Fruit fly (Drosophila melanogaster) whole organism, embryonic: ENCODE measurements around the gene Mvl.

Experiments
- Antp ChIP-seq: fragments of 200-800 bp; sonication (Bioruptor generic); optimal IDR thresholded peaks from 3 replicates; lab custom pipeline; 2016; ENCODE audit warnings: missing biosample characterization, missing genetic modification characterization
- CG10147 ChIP-seq: fragments of 200-800 bp; sonication (Bioruptor generic); optimal IDR thresholded peaks from 2 replicates; lab custom pipeline; 2019; ENCODE audit warnings: missing biosample characterization, mild to moderate bottlenecking, missing genetic modification characterization, moderate library complexity
- CG10565 ChIP-seq: fragments of 200-800 bp; sonication (Bioruptor generic); optimal IDR thresholded peaks from 3 replicates; lab custom pipeline; 2016; ENCODE audit warnings: missing biosample characterization, mild to moderate bottlenecking, missing genetic modification characterization
- CG10654 ChIP-seq: fragments of 200-800 bp; sonication (Bioruptor generic); optimal IDR thresholded peaks from 2 replicates; lab custom pipeline; 2016; ENCODE audit warnings: missing biosample characterization, missing genetic modification characterization
- CG11093 ChIP-seq: fragments of 200-800 bp; sonication (Bioruptor generic); IDR thresholded peaks from 3 replicates; pipeline ENCODE4 v1.3.6; 2022; ENCODE audit warnings: missing biosample characterization, missing genetic modification characterization
- CG13287 ChIP-seq: fragments of 200-800 bp; sonication (Bioruptor generic); IDR thresholded peaks from 2 replicates; pipeline ENCODE4 v1.3.6; 2022; ENCODE audit warnings: missing biosample characterization, missing genetic modification characterization; ENCODE audit not compliant: partially characterized antibody
- CG13424 ChIP-seq: fragments of 200-800 bp; sonication (Bioruptor generic); optimal IDR thresholded peaks from 2 replicates; lab custom pipeline; 2019; ENCODE audit warnings: missing biosample characterization, mild to moderate bottlenecking, missing genetic modification characterization, moderate library complexity
- CG14050 ChIP-seq: fragments of 200-800 bp; sonication (Bioruptor generic); IDR thresholded peaks from 3 replicates; pipeline ENCODE4 v1.3.6; 2022; ENCODE audit warnings: missing biosample characterization, missing genetic modification characterization
- CG14667 ChIP-seq: fragments of 200-800 bp; sonication (Bioruptor generic); IDR thresholded peaks from 2 replicates; pipeline ENCODE4 v1.3.6; 2022; ENCODE audit warnings: missing biosample characterization, missing genetic modification characterization
- CG14860 ChIP-seq: fragments of 200-800 bp; sonication (Bioruptor generic); IDR thresholded peaks from 3 replicates; pipeline ENCODE4 v1.3.6; 2022; ENCODE audit warnings: missing biosample characterization, missing genetic modification characterization; ENCODE audit not compliant: partially characterized antibody
- CG17361 ChIP-seq: fragments of 200-800 bp; sonication (Bioruptor generic); IDR thresholded peaks from 3 replicates; pipeline ENCODE4 v1.3.6; 2022; ENCODE audit warnings: missing biosample characterization, missing genetic modification characterization
- CG18476 ChIP-seq: fragments of 200-800 bp; sonication (Bioruptor generic); optimal IDR thresholded peaks from 2 replicates; lab custom pipeline; 2016; ENCODE audit warnings: missing biosample characterization, mild to moderate bottlenecking, missing genetic modification characterization
- CG18599 ChIP-seq: fragments of 200-800 bp; sonication (Bioruptor generic); optimal IDR thresholded peaks from 3 replicates; lab custom pipeline; 2017; ENCODE audit warnings: missing biosample characterization, missing genetic modification characterization, mild to moderate bottlenecking, moderate library complexity, missing genetic modification reagents
- CG31224 ChIP-seq: fragments of 200-800 bp; sonication (Bioruptor generic); IDR thresholded peaks from 2 replicates; pipeline ENCODE4 v1.3.6; 2022; ENCODE audit warnings: missing biosample characterization, missing genetic modification characterization
- CG31365 ChIP-seq: fragments of 200-800 bp; sonication (Bioruptor generic); optimal IDR thresholded peaks from 2 replicates; lab custom pipeline; 2018; ENCODE audit warnings: missing biosample characterization, mild to moderate bottlenecking, missing genetic modification characterization
- CG33557 ChIP-seq: fragments of 200-800 bp; sonication (Bioruptor generic); optimal IDR thresholded peaks from 2 replicates; lab custom pipeline; 2019; ENCODE audit warnings: missing biosample characterization, mild to moderate bottlenecking, missing genetic modification characterization, moderate library complexity
- CG3995 ChIP-seq: fragments of 200-800 bp; sonication (Bioruptor generic); optimal IDR thresholded peaks from 3 replicates; lab custom pipeline; 2016; ENCODE audit warnings: missing biosample characterization, missing genetic modification characterization
- CG4820 ChIP-seq: fragments of 200-800 bp; sonication (Bioruptor generic); optimal IDR thresholded peaks from 3 replicates; lab custom pipeline; 2016; ENCODE audit warnings: missing biosample characterization, missing genetic modification characterization
- CG5953 ChIP-seq: fragments of 200-800 bp; sonication (Bioruptor generic); IDR thresholded peaks from 2 replicates; pipeline ENCODE4 v1.3.6; 2022; ENCODE audit warnings: missing biosample characterization, missing genetic modification characterization
- CG6765 ChIP-seq: fragments of 200-800 bp; sonication (Bioruptor generic); optimal IDR thresholded peaks from 3 replicates; lab custom pipeline; 2017; ENCODE audit warnings: missing biosample characterization, mild to moderate bottlenecking, missing genetic modification characterization
- CG6791 ChIP-seq: fragments of 200-800 bp; sonication (Bioruptor generic); IDR thresholded peaks from 3 replicates; pipeline ENCODE4 v1.3.6; 2022; ENCODE audit warnings: missing biosample characterization, missing genetic modification characterization; ENCODE audit not compliant: partially characterized antibody
- CG7745 ChIP-seq: fragments of 200-800 bp; sonication (Bioruptor generic); optimal IDR thresholded peaks from 2 replicates; lab custom pipeline; 2018; ENCODE audit warnings: missing biosample characterization, mild to moderate bottlenecking, missing genetic modification characterization, moderate library complexity
- CG8089 ChIP-seq: fragments of 200-800 bp; sonication (Bioruptor generic); optimal IDR thresholded peaks from 3 replicates; lab custom pipeline; 2016; ENCODE audit warnings: missing biosample characterization, missing genetic modification characterization
- CG9215 ChIP-seq: fragments of 200-800 bp; sonication (Bioruptor generic); IDR thresholded peaks from 2 replicates; pipeline ENCODE4 v1.3.6; 2022; ENCODE audit warnings: missing biosample characterization, missing genetic modification characterization
- Dip2 ChIP-seq: fragments of 200-800 bp; sonication (Bioruptor generic); IDR thresholded peaks from 2 replicates; pipeline ENCODE4 v1.3.6; 2022; ENCODE audit warnings: missing biosample characterization, missing genetic modification characterization
- E2f1 ChIP-seq: fragments of 200-800 bp; sonication (Bioruptor generic); IDR thresholded peaks from 2 replicates; pipeline ENCODE4 v1.3.6; 2022; ENCODE audit warnings: missing biosample characterization, missing genetic modification characterization
- Ets97D ChIP-seq: fragments of 200-800 bp; sonication (Bioruptor generic); optimal IDR thresholded peaks from 3 replicates; lab custom pipeline; 2016; ENCODE audit warnings: missing biosample characterization, missing genetic modification characterization
- Fer2 ChIP-seq: fragments of 200-800 bp; sonication (Bioruptor generic); optimal IDR thresholded peaks from 2 replicates; lab custom pipeline; 2018; ENCODE audit warnings: missing biosample characterization, mild to moderate bottlenecking, missing genetic modification characterization, moderate library complexity
- Gsc ChIP-seq: fragments of 200-800 bp; sonication (Bioruptor generic); IDR thresholded peaks from 2 replicates; pipeline ENCODE4 v1.3.6; 2022; ENCODE audit warnings: missing biosample characterization, missing genetic modification characterization
- HHEX ChIP-seq: fragments of 200-800 bp; sonication (Bioruptor generic); optimal IDR thresholded peaks from 3 replicates; lab custom pipeline; 2017; ENCODE audit warnings: missing biosample characterization, mild to moderate bottlenecking, missing genetic modification characterization, missing genetic modification reagents
- Hey ChIP-seq: fragments of 200-800 bp; sonication (Bioruptor generic); optimal IDR thresholded peaks from 3 replicates; lab custom pipeline; 2018; ENCODE audit warnings: missing biosample characterization, mild to moderate bottlenecking, missing genetic modification characterization
- Hmx ChIP-seq: fragments of 200-800 bp; sonication (Bioruptor generic); optimal IDR thresholded peaks from 2 replicates; lab custom pipeline; 2016; ENCODE audit warnings: missing biosample characterization, missing genetic modification characterization
- Max ChIP-seq: fragments of 200-800 bp; sonication (Bioruptor generic); optimal IDR thresholded peaks from 2 replicates; lab custom pipeline; 2016; ENCODE audit warnings: missing biosample characterization, mild to moderate bottlenecking, missing genetic modification characterization
- Meics ChIP-seq: fragments of 200-800 bp; sonication (Bioruptor generic); optimal IDR thresholded peaks from 2 replicates; lab custom pipeline; 2017; ENCODE audit warnings: missing biosample characterization, mild to moderate bottlenecking, missing genetic modification characterization
- Mes4 ChIP-seq: fragments of 200-800 bp; sonication (Bioruptor generic); optimal IDR thresholded peaks from 2 replicates; lab custom pipeline; 2016; ENCODE audit warnings: missing biosample characterization, missing genetic modification characterization
- Nf-YA ChIP-seq: fragments of 200-800 bp; sonication (Bioruptor generic); IDR thresholded peaks from 2 replicates; pipeline ENCODE4 v1.3.6; 2022; ENCODE audit warnings: missing biosample characterization, missing genetic modification characterization
- Optix ChIP-seq: fragments of 200-800 bp; sonication (Bioruptor generic); IDR thresholded peaks from 3 replicates; pipeline ENCODE4 v1.3.6; 2022; ENCODE audit warnings: missing biosample characterization, missing genetic modification characterization
- Ptx1 ChIP-seq: fragments of 200-800 bp; sonication (Bioruptor generic); IDR thresholded peaks from 2 replicates; pipeline ENCODE4 v1.3.6; 2022; ENCODE audit warnings: missing biosample characterization, missing genetic modification characterization
- Rfx ChIP-seq: fragments of 200-800 bp; sonication (Bioruptor generic); IDR thresholded peaks from 2 replicates; pipeline ENCODE4 v1.3.6; 2022; ENCODE audit warnings: missing biosample characterization, missing genetic modification characterization
- Scr ChIP-seq: fragments of 200-800 bp; sonication (Bioruptor generic); IDR thresholded peaks from 2 replicates; pipeline ENCODE4 v1.3.6; 2022; ENCODE audit warnings: missing biosample characterization, missing genetic modification characterization; ENCODE audit not compliant: partially characterized antibody
- Sry-β ChIP-seq: fragments of 200-800 bp; sonication (Bioruptor generic); optimal IDR thresholded peaks from 2 replicates; lab custom pipeline; 2018; ENCODE audit warnings: missing biosample characterization, mild to moderate bottlenecking, missing genetic modification characterization, moderate library complexity
- Xbp1 ChIP-seq: fragments of 200-800 bp; sonication (Bioruptor generic); optimal IDR thresholded peaks from 3 replicates; lab custom pipeline; 2016; ENCODE audit warnings: missing biosample characterization, mild to moderate bottlenecking, missing genetic modification characterization
- dmrt11E ChIP-seq: fragments of 200-800 bp; sonication (Bioruptor generic); optimal IDR thresholded peaks from 3 replicates; lab custom pipeline; 2018; ENCODE audit warnings: missing biosample characterization, mild to moderate bottlenecking, missing genetic modification characterization, moderate library complexity
- fu2 ChIP-seq: fragments of 200-800 bp; sonication (Bioruptor generic); optimal IDR thresholded peaks from 2 replicates; lab custom pipeline; 2016; ENCODE audit warnings: missing biosample characterization, missing genetic modification characterization
- gce ChIP-seq: fragments of 200-800 bp; sonication (Bioruptor generic); IDR thresholded peaks from 3 replicates; pipeline ENCODE4 v1.3.6; 2022; ENCODE audit warnings: missing biosample characterization, missing genetic modification characterization
- gsb-n ChIP-seq: fragments of 200-800 bp; sonication (Bioruptor generic); optimal IDR thresholded peaks from 3 replicates; lab custom pipeline; 2018; ENCODE audit warnings: missing biosample characterization, mild to moderate bottlenecking, missing genetic modification characterization
- pzg ChIP-seq: fragments of 200-800 bp; sonication (Bioruptor generic); optimal IDR thresholded peaks from 3 replicates; lab custom pipeline; 2018; ENCODE audit warnings: missing biosample characterization, mild to moderate bottlenecking, missing genetic modification characterization, moderate library complexity
- rib ChIP-seq: fragments of 200-800 bp; sonication (Bioruptor generic); IDR thresholded peaks from 2 replicates; pipeline ENCODE4 v1.3.6; 2022; ENCODE audit warnings: missing biosample characterization, missing genetic modification characterization
- sim ChIP-seq: fragments of 200-800 bp; sonication (Bioruptor generic); IDR thresholded peaks from 2 replicates; pipeline ENCODE4 v1.3.6; 2022; ENCODE audit warnings: missing biosample characterization, missing genetic modification characterization
- trh ChIP-seq: fragments of 200-800 bp; sonication (Bioruptor generic); optimal IDR thresholded peaks from 2 replicates; lab custom pipeline; 2016; ENCODE audit warnings: missing biosample characterization, missing genetic modification characterization

The Mvl gene

dm6 chr3R:21097631-21098117 is 37.1 kb upstream of the Mvl start, which contains the start of gene RhoGAP93B (continued):
- peak; percentile 80 for TF ChIP-seq CG18476 (GFP tag; lab: Kevin White, UChicago)
- peak; percentile 84 for TF ChIP-seq Xbp1 (GFP tag; lab: Kevin White, UChicago)
- TF ChIP-seq CG11093 (GFP tag; lab: Robert Waterston, UW) = peak; percentile 87
- peak; percentile 69 for TF ChIP-seq CG33557 (GFP tag; lab: Kevin White, UChicago)
- peak; percentile 100 for TF ChIP-seq Scr
- TF ChIP-seq CG17361 (GFP tag; lab: Robert Waterston, UW) = peak; percentile 84
- TF ChIP-seq CG31365 = peak; percentile 47
- TF ChIP-seq Meics (GFP tag; lab: Kevin White, UChicago) = peak; percentile 74
- TF ChIP-seq CG10654 (GFP tag; lab: Kevin White, UChicago) = peak; percentile 82
- TF ChIP-seq CG3995 (GFP tag; lab: Kevin White, UChicago) = peak; percentile 51
- peak; percentile 94 for TF ChIP-seq pzg (GFP tag; lab: Kevin White, UChicago)
- peak; percentile 35 for TF ChIP-seq CG6765 (GFP tag; lab: Kevin White, UChicago)
- peak; percentile 100 for TF ChIP-seq CG13287 (GFP tag; lab: Robert Waterston, UW)
- TF ChIP-seq CG6791 (GFP tag; lab: Robert Waterston, UW) = peak; percentile 99
- peak; percentile 69 for TF ChIP-seq CG8089
- TF ChIP-seq HHEX (GFP tag; lab: Kevin White, UChicago) = peak; percentile 36
- TF ChIP-seq CG10147 (GFP tag; lab: Kevin White, UChicago) = peak; percentile 86
- peak; percentile 15; the same call in 1 of the 2 replicates for TF ChIP-seq Dip2 (GFP tag; lab: Robert Waterston, UW)
- TF ChIP-seq CG14860 (GFP tag; lab: Robert Waterston, UW) = peak; percentile 100
- TF ChIP-seq CG13424 = peak; percentile 85
- TF ChIP-seq Sry-β (GFP tag; lab: Kevin White, UChicago) = peak; percentile 17
- peak; percentile 88 for TF ChIP-seq rib
- TF ChIP-seq E2f1 = peak; percentile 95
- TF ChIP-seq gce (GFP tag; lab: Robert Waterston, UW) = 0 out of 3 replicates have a peak, but pooled peaks have one; percentile 48
- TF ChIP-seq CG4820 (GFP tag; lab: Kevin White, UChicago) = peak; percentile 56
- peak; percentile 86 for TF ChIP-seq Nf-YA
- peak; percentile 89 for TF ChIP-seq CG18599 (GFP tag; lab: Kevin White, UChicago)
- TF ChIP-seq Rfx (GFP tag; lab: Robert Waterston, UW) = peak; percentile 91
- TF ChIP-seq trh = peak; percentile 79
- peak; percentile 2 for TF ChIP-seq Hey (tag; lab: Kevin White, UChicago)
- TF ChIP-seq CG10565 (GFP tag; lab: Kevin White, UChicago) = no peak
- TF ChIP-seq Fer2 (tag; lab: Kevin White, UChicago) = peak; percentile 82
- peak; percentile 95 for TF ChIP-seq Optix (GFP tag; lab: Robert Waterston, UW)
- peak; percentile 73 for TF ChIP-seq dmrt11E
- 0 out of 2 replicates have a peak, but pooled peaks have one; percentile 28 for TF ChIP-seq Gsc (GFP tag; lab: Robert Waterston, UW)
- TF ChIP-seq CG31224 (GFP tag; lab: Robert Waterston, UW) = peak; percentile 85
- TF ChIP-seq CG7745 = no peak
- TF ChIP-seq CG9215 = peak; percentile 90
- TF ChIP-seq Hmx (GFP tag; lab: Kevin White, UChicago) = no peak
- peak; percentile 91 for TF ChIP-seq CG14667 (GFP tag; lab: Robert Waterston, UW)
- TF ChIP-seq CG5953 (GFP tag; lab: Robert Waterston, UW) = peak; percentile 84
- peak; percentile 81 for TF ChIP-seq Mes4 (GFP tag; lab: Kevin White, UChicago)
- TF ChIP-seq fu2 (GFP tag; lab: Kevin White, UChicago) = peak; percentile 93
- 0 out of 2 replicates have a peak, but pooled peaks have one; percentile 26 for TF ChIP-seq sim (GFP tag; lab: Robert Waterston, UW)
- no peak for TF ChIP-seq gsb-n (tag; lab: Kevin White, UChicago)
- peak; percentile 68 for TF ChIP-seq Max (GFP tag; lab: Kevin White, UChicago)
- peak; percentile 81 for TF ChIP-seq Antp (GFP tag; lab: Kevin White, UChicago)
- TF ChIP-seq CG14050 = peak; percentile 81
- TF ChIP-seq Ptx1 (GFP tag; lab: Robert Waterston, UW) = peak; percentile 91
- peak; percentile 92 for TF ChIP-seq Ets97D (GFP tag; lab: Kevin White, UChicago)
